Worm (Caenorhabditis elegans) whole organism, L4 larva: Measurements from ENCODE around the gene srw-87.

Source experiments
- T20F7.1 ChIP-seq: fragments of 200-800 bp; sonication (Bioruptor generic); optimal IDR thresholded peaks from 2 replicates; lab custom pipeline; 2018; ENCODE audit warnings: mild to moderate bottlenecking, missing genetic modification characterization, missing compliant biosample characterization
- aha-1 ChIP-seq: fragments of 150-350 bp; peaks from one replicate; lab custom pipeline; 2014; ENCODE audit warnings: missing biosample characterization, missing genetic modification characterization
- ama-1 ChIP-seq: fragments of 150-350 bp; optimal IDR thresholded peaks from 2 replicates; lab custom pipeline; 2014; ENCODE audit warnings: inconsistent platforms, mixed read lengths
- attf-4 ChIP-seq: sonication (generic microtip); optimal IDR thresholded peaks from 3 replicates; lab custom pipeline; 2017; ENCODE audit warnings: missing biosample characterization, missing genetic modification characterization
- ceh-28 ChIP-seq: fragments of 150-350 bp; optimal IDR thresholded peaks from 2 replicates; lab custom pipeline; 2014; ENCODE audit warnings: missing biosample characterization, missing genetic modification reagents, missing genetic modification characterization
- ceh-32 ChIP-seq: sonication (generic microtip); optimal IDR thresholded peaks from 2 replicates; lab custom pipeline; 2016; ENCODE audit warnings: mild to moderate bottlenecking, missing genetic modification characterization, missing compliant biosample characterization; ENCODE audit not compliant: poor library complexity
- ces-1 ChIP-seq: fragments of 150-350 bp; sonication (generic microtip); optimal IDR thresholded peaks from 4 replicates; lab custom pipeline; 2014; ENCODE audit warnings: missing biosample characterization, missing genetic modification reagents, missing genetic modification characterization
- dmd-6 ChIP-seq: fragments of 200-800 bp; sonication (Bioruptor generic); IDR thresholded peaks from 2 replicates; pipeline ENCODE4 v1.3.6; 2022; ENCODE audit warnings: missing genetic modification reagents, missing genetic modification characterization, missing compliant biosample characterization
- dmd-8 ChIP-seq: fragments of 200-800 bp; sonication (Bioruptor generic); IDR thresholded peaks from 2 replicates; pipeline ENCODE4 v1.3.6; 2022; ENCODE audit warnings: missing genetic modification characterization, missing compliant biosample characterization
- dpl-1 ChIP-seq: fragments of 150-350 bp; optimal IDR thresholded peaks from 2 replicates; lab custom pipeline; 2014; ENCODE audit warnings: missing biosample characterization, missing genetic modification reagents, missing genetic modification characterization
- duxl-1 ChIP-seq: sonication (generic microtip); optimal IDR thresholded peaks from 2 replicates; lab custom pipeline; 2016; ENCODE audit warnings: mild to moderate bottlenecking, missing genetic modification characterization, moderate library complexity, missing compliant biosample characterization; ENCODE audit not compliant: poor library complexity
- dve-1 ChIP-seq: sonication (generic microtip); optimal IDR thresholded peaks from 2 replicates; lab custom pipeline; 2017; ENCODE audit warnings: antibody characterized with exemption, mild to moderate bottlenecking, missing genetic modification characterization, missing compliant biosample characterization; ENCODE audit not compliant: insufficient read depth
- fos-1 ChIP-seq: fragments of 150-350 bp; optimal IDR thresholded peaks from 2 replicates; lab custom pipeline; 2014; ENCODE audit warnings: missing biosample characterization, missing genetic modification characterization
- hif-1 ChIP-seq, 2 experiments: sonication (generic microtip); optimal IDR thresholded peaks; 2 replicates each; lab custom pipeline; 2016 to 2017; ENCODE audit warnings: missing compliant biosample characterization in 2 of 2, missing genetic modification characterization in 2 of 2, missing genetic modification reagents in 2 of 2, missing genotype in 2 of 2, mild to moderate bottlenecking in 1 of 2
- hlh-30 ChIP-seq: sonication (generic microtip); optimal IDR thresholded peaks from 2 replicates; lab custom pipeline; 2017; ENCODE audit warnings: antibody characterized with exemption, mild to moderate bottlenecking, missing genetic modification characterization, missing compliant biosample characterization; ENCODE audit not compliant: insufficient read depth
- lin-38 ChIP-seq: fragments of 200-800 bp; sonication (Bioruptor generic); IDR thresholded peaks from 2 replicates; pipeline ENCODE4 v1.3.6; 2022; ENCODE audit warnings: missing genetic modification reagents, missing genetic modification characterization, missing compliant biosample characterization
- lir-3 ChIP-seq: sonication (generic microtip); optimal IDR thresholded peaks from 2 replicates; lab custom pipeline; 2016; ENCODE audit warnings: mild to moderate bottlenecking, missing genetic modification characterization, missing compliant biosample characterization
- lsy-2 ChIP-seq, 2 experiments: fragments of 150-350 bp in 1 of 2; sonication (generic microtip) in 1 of 2; optimal IDR thresholded peaks; 2 replicates each; lab custom pipeline; 2014 to 2017; ENCODE audit warnings: missing biosample characterization in 2 of 2, missing genetic modification characterization in 2 of 2
- mdt-29 ChIP-seq: fragments of 200-800 bp; sonication (Bioruptor generic); IDR thresholded peaks from 2 replicates; pipeline ENCODE4 v1.3.6; 2022; ENCODE audit warnings: missing genetic modification reagents, missing genetic modification characterization, missing compliant biosample characterization
- mes-2 ChIP-seq: sonication (generic microtip); optimal IDR thresholded peaks from 2 replicates; lab custom pipeline; 2016; ENCODE audit warnings: missing genotype, mild to moderate bottlenecking, missing genetic modification characterization, missing compliant biosample characterization; ENCODE audit not compliant: poor library complexity, severe bottlenecking
- mxl-2 ChIP-seq: fragments of 200-800 bp; sonication (Bioruptor generic); conservative IDR thresholded peaks from 2 replicates; pipeline ENCODE4 v1.3.6; 2022; ENCODE audit warnings: missing genetic modification reagents, missing genetic modification characterization, missing compliant biosample characterization
- nhr-11 ChIP-seq: fragments of 150-350 bp; optimal IDR thresholded peaks from 2 replicates; lab custom pipeline; 2014; ENCODE audit warnings: missing biosample characterization, missing genetic modification characterization
- nhr-25 ChIP-seq: sonication (generic microtip); optimal IDR thresholded peaks from 2 replicates; lab custom pipeline; 2017; ENCODE audit warnings: missing genetic modification characterization, mild to moderate bottlenecking, missing compliant biosample characterization, antibody characterized with exemption, moderate library complexity, borderline replicate concordance; ENCODE audit not compliant: insufficient read depth
- nhr-28 ChIP-seq: fragments of 150-350 bp; optimal IDR thresholded peaks from 2 replicates; lab custom pipeline; 2014; ENCODE audit warnings: missing biosample characterization, missing genetic modification characterization
- nhr-42 ChIP-seq: fragments of 200-800 bp; sonication (Bioruptor generic); IDR thresholded peaks from 2 replicates; pipeline ENCODE4 v1.3.6; 2022; ENCODE audit warnings: missing genetic modification characterization, missing compliant biosample characterization
- nhr-48 ChIP-seq: sonication (generic microtip); optimal IDR thresholded peaks from 2 replicates; lab custom pipeline; 2016; ENCODE audit warnings: mild to moderate bottlenecking, missing genetic modification characterization, missing compliant biosample characterization
- nhr-6 ChIP-seq: fragments of 150-350 bp; optimal IDR thresholded peaks from 2 replicates; lab custom pipeline; 2014; ENCODE audit warnings: missing biosample characterization, missing genetic modification characterization
- set-16 ChIP-seq: fragments of 200-800 bp; sonication (Bioruptor generic); IDR thresholded peaks from 2 replicates; pipeline ENCODE4 v1.3.6; 2022; ENCODE audit warnings: missing genetic modification reagents, missing genetic modification characterization, missing compliant biosample characterization
- skn-1 ChIP-seq: fragments of 150-350 bp; optimal IDR thresholded peaks from 2 replicates; lab custom pipeline; 2014; ENCODE audit warnings: missing biosample characterization, missing genetic modification characterization
- snpc-1.2 ChIP-seq: fragments of 200-800 bp; sonication (Bioruptor generic); IDR thresholded peaks from 2 replicates; pipeline ENCODE4 v1.3.6; 2022; ENCODE audit warnings: missing genetic modification reagents, missing genetic modification characterization, missing compliant biosample characterization
- spr-3 ChIP-seq: fragments of 200-800 bp; sonication (Bioruptor generic); optimal IDR thresholded peaks from 2 replicates; lab custom pipeline; 2018; ENCODE audit warnings: mild to moderate bottlenecking, missing genetic modification characterization, missing compliant biosample characterization
- unc-62 ChIP-seq, 3 experiments: fragments of 150-350 bp in 1 of 3; sonication (generic microtip); optimal IDR thresholded peaks in 2 of 3; peaks in 1 of 3; 1 replicate in 1 of 3; 2 replicates in 2 of 3; lab custom pipeline; 2014 to 2017; ENCODE audit warnings: missing biosample characterization in 3 of 3, missing genetic modification characterization in 3 of 3, missing genetic modification reagents in 3 of 3, missing genotype in 1 of 3
- zfp-2 ChIP-seq: sonication (generic microtip); optimal IDR thresholded peaks from 2 replicates; lab custom pipeline; 2016; ENCODE audit warnings: mild to moderate bottlenecking, missing genetic modification characterization, missing compliant biosample characterization
- zip-11 ChIP-seq: fragments of 200-800 bp; sonication (Bioruptor generic); IDR thresholded peaks from 2 replicates; pipeline ENCODE4 v1.3.6; 2022; ENCODE audit warnings: missing genetic modification characterization, missing compliant biosample characterization
- zip-2 ChIP-seq: fragments of 150-350 bp; optimal IDR thresholded peaks from 2 replicates; lab custom pipeline; 2014; ENCODE audit warnings: missing biosample characterization, missing genetic modification characterization
- ztf-7 ChIP-seq: fragments of 150-350 bp; optimal IDR thresholded peaks from 2 replicates; lab custom pipeline; 2014; ENCODE audit warnings: missing biosample characterization, missing genetic modification characterization

Gene srw-87

DNA sequence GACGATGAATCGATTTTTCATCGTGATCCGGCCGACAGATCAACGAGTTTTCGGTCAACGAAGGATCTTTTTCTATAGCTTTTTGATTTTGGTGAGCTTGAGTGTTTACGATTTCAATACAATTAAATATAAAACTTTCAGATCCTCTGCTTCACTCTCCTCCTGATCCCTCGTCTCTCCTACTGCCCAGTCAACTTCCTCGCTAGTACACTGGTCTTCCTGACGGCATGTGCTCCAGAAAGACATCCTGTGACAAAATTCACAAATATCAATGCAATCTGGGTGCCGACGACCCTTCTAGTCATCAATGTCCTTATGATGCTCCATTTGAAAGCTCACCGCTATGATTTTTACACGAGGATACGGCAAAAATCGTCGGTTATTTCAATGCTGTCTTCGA is 28.1 kb upstream of the srw-87 start:
- TF ChIP-seq dve-1 (tag; lab: Kevin White, UChicago) (no peak), aha-1 (tag; lab: Kevin White, UChicago) (peak; percentile 93)

DNA sequence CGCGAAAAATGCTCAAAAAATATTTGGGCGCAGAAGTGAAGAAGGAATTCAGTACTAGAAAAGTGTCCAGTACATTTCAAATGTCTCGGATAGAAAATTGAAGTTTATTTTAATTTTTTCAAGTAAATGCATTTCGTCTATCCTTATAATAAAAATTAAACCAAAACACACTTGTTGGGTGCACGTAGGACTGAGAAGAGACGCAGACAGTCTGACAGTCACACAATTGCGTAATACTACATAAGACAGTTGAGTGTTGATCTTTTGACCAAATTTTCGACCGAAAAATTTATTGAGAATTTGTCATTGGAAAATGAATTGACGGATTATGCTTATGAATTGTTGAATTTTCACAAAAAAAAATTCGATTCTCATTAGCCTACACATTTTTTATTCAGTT is 26.9 kb upstream of the srw-87 start, which contains the start of gene oac-7:
oac-7 (plus strand) TSS at position 283 of the 400 bp plus-strand sequence.
- TF ChIP-seq dmd-8 (no peak), fos-1 (no peak), ces-1 (GFP tag; lab: Kevin White, UChicago) (no peak), nhr-48 (tag; lab: Kevin White, UChicago) (no peak), unc-62 (GFP tag; optimal IDR thresholded peaks at IDR 0.05 in 1 of 2; lab: Kevin White, UChicago) (peak in 1 of 2 experiments; percentile 52), unc-62 (tag; optimal IDR thresholded peaks at IDR 0.05; lab: Kevin White, UChicago) (no peak), ceh-32 (tag; lab: Kevin White, UChicago) (no peak), nhr-6 (tag; lab: Kevin White, UChicago) (no peak), spr-3 (GFP tag; lab: Kevin White, UChicago) (no peak), zip-2 (tag; lab: Kevin White, UChicago) (peak; percentile 69), lin-38 (no peak), dve-1 (tag; lab: Kevin White, UChicago) (no peak), lir-3 (no peak), ama-1 (lab: Kevin White, UChicago) (no peak), dmd-6 (GFP tag; lab: Robert Waterston, UW) (peak; percentile 20; the same call in 1 of the 2 replicates), nhr-11 (tag; lab: Kevin White, UChicago) (no peak), nhr-28 (tag; lab: Kevin White, UChicago) (peak; percentile 72), duxl-1 (tag; lab: Kevin White, UChicago) (peak; percentile 10), nhr-42 (no peak), skn-1 (no peak), mxl-2 (GFP tag; lab: Robert Waterston, UW) (no peak), snpc-1.2 (no peak), zip-11 (no peak), lsy-2 (tag; optimal IDR thresholded peaks at IDR 0.05; lab: Kevin White, UChicago) (no peak), hif-1 (tag; optimal IDR thresholded peaks at IDR 0.05; lab: Kevin White, UChicago) (peak in 1 of 2 experiments; percentile 50), ztf-7 (tag; lab: Kevin White, UChicago) (no peak), hlh-30 (tag; lab: Kevin White, UChicago) (peak; percentile 37), dpl-1 (GFP tag; lab: Kevin White, UChicago) (no peak), zfp-2 (tag; lab: Kevin White, UChicago) (no peak), set-16 (GFP tag; lab: Robert Waterston, UW) (no peak), ceh-28 (tag; lab: Kevin White, UChicago) (no peak)
- TF ChIP-seq, all 104 proteins: peak for 7

DNA sequence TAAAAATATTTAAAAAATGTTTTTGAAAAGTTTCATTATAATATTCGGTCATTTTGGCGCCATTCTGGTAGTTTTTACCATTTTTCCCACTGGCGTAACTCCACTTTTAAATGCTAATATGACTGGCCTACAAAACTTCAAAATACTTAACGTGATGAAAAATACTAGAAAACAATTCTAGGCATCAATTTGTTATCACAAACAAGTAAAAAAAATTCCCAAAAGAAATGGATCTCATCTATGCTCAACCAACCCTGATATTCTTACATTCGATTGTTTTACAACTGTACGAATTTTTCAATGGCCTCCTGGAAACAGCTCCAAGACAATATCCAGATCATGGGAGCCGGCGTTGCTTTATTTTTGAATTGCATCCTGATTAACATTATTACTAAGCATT is 21.4 kb upstream of the srw-87 start, which contains the start of gene str-214:
str-214 (plus strand) TSS at position 301 of the 400 bp plus-strand sequence.
- no peak for TF ChIP-seq T20F7.1 (GFP tag; lab: Kevin White, UChicago)
- TF ChIP-seq ztf-7 (tag; lab: Kevin White, UChicago): no peak
- TF ChIP-seq nhr-25 (tag; lab: Kevin White, UChicago): no peak
- no peak for TF ChIP-seq mdt-29 (GFP tag; lab: Robert Waterston, UW)
- TF ChIP-seq attf-4 (tag; lab: Kevin White, UChicago): no peak
- TF ChIP-seq mes-2 (tag; lab: Kevin White, UChicago): no peak
